Fruit fly (Drosophila melanogaster) whole organism, embryonic: ENCODE results near the gene CG15027.

ENCODE experiments used
- Abd-B ChIP-seq: fragments of 200-800 bp; sonication (Bioruptor generic); optimal IDR thresholded peaks from 2 replicates; lab custom pipeline; 2018; ENCODE audit warnings: missing biosample characterization, mild to moderate bottlenecking, missing genetic modification characterization, moderate library complexity
- Atf6 ChIP-seq: fragments of 200-800 bp; sonication (Bioruptor generic); IDR thresholded peaks from 2 replicates; pipeline ENCODE4 v1.3.6; 2022; ENCODE audit warnings: missing biosample characterization, missing genetic modification characterization
- Bgb ChIP-seq: fragments of 200-800 bp; sonication (Bioruptor generic); IDR thresholded peaks from 2 replicates; pipeline ENCODE4 v1.3.6; 2022; ENCODE audit warnings: missing biosample characterization, missing genetic modification characterization; ENCODE audit not compliant: partially characterized antibody
- CG10209 ChIP-seq: fragments of 200-800 bp; sonication (Bioruptor generic); optimal IDR thresholded peaks from 3 replicates; lab custom pipeline; 2017; ENCODE audit warnings: missing biosample characterization, mild to moderate bottlenecking, missing genetic modification characterization, missing genetic modification reagents
- CG10366 ChIP-seq: fragments of 200-800 bp; sonication (Bioruptor generic); IDR thresholded peaks from 2 replicates; pipeline ENCODE4 v1.3.6; 2022; ENCODE audit warnings: missing biosample characterization, missing genetic modification characterization
- CG12299 ChIP-seq: fragments of 200-800 bp; sonication (Bioruptor generic); optimal IDR thresholded peaks from 2 replicates; lab custom pipeline; 2018; ENCODE audit warnings: missing biosample characterization, mild to moderate bottlenecking, missing genetic modification characterization
- CG12942 ChIP-seq: fragments of 200-800 bp; sonication (Bioruptor generic); optimal IDR thresholded peaks from 3 replicates; lab custom pipeline; 2016; ENCODE audit warnings: missing biosample characterization, missing genetic modification characterization
- CG2116 ChIP-seq: fragments of 200-800 bp; sonication (Bioruptor generic); optimal IDR thresholded peaks from 3 replicates; lab custom pipeline; 2018; ENCODE audit warnings: missing biosample characterization, mild to moderate bottlenecking, missing genetic modification characterization
- CG7271 ChIP-seq: fragments of 200-800 bp; sonication (Bioruptor generic); optimal IDR thresholded peaks from 2 replicates; lab custom pipeline; 2018; ENCODE audit warnings: missing biosample characterization, mild to moderate bottlenecking, missing genetic modification characterization, moderate library complexity
- CG7357 ChIP-seq: fragments of 200-800 bp; sonication (Bioruptor generic); IDR thresholded peaks from 3 replicates; pipeline ENCODE4 v1.3.6; 2022; ENCODE audit warnings: missing biosample characterization, missing genetic modification characterization
- CG7372 ChIP-seq: fragments of 200-800 bp; sonication (Bioruptor generic); IDR thresholded peaks from 2 replicates; pipeline ENCODE4 v1.3.6; 2022; ENCODE audit warnings: missing biosample characterization, missing genetic modification characterization
- CG7745 ChIP-seq: fragments of 200-800 bp; sonication (Bioruptor generic); optimal IDR thresholded peaks from 2 replicates; lab custom pipeline; 2018; ENCODE audit warnings: missing biosample characterization, mild to moderate bottlenecking, missing genetic modification characterization, moderate library complexity
- CHES-1-like ChIP-seq: fragments of 200-800 bp; sonication (Bioruptor generic); optimal IDR thresholded peaks from 2 replicates; lab custom pipeline; 2016; ENCODE audit warnings: missing biosample characterization, missing genetic modification characterization
- D ChIP-seq, 2 experiments: fragments of 200-800 bp in 1 of 2; fragments of >200 bp in 1 of 2; sonication (Bioruptor generic) in 1 of 2; optimal IDR thresholded peaks; 2 replicates in 1 of 2; 3 replicates in 1 of 2; lab custom pipeline; 2017; ENCODE audit warnings: mild to moderate bottlenecking in 1 of 2, missing biosample characterization in 1 of 2, missing genetic modification characterization in 1 of 2, missing genetic modification reagents in 1 of 2
- Doc3 ChIP-seq: fragments of 200-800 bp; sonication (Bioruptor generic); IDR thresholded peaks from 3 replicates; pipeline ENCODE4 v1.3.6; 2022; ENCODE audit warnings: missing biosample characterization, missing genetic modification characterization; ENCODE audit not compliant: partially characterized antibody
- ERR ChIP-seq: fragments of 200-800 bp; sonication (Bioruptor generic); optimal IDR thresholded peaks from 2 replicates; lab custom pipeline; 2016; ENCODE audit warnings: missing biosample characterization, missing genetic modification characterization
- Hmr ChIP-seq: fragments of 200-800 bp; sonication (Bioruptor generic); optimal IDR thresholded peaks from 3 replicates; lab custom pipeline; 2017; ENCODE audit warnings: mild to moderate bottlenecking, missing biosample characterization, missing genetic modification reagents, missing genetic modification characterization
- Hr39 ChIP-seq: fragments of >200 bp; optimal IDR thresholded peaks from 2 replicates; lab custom pipeline; 2017
- Optix ChIP-seq: fragments of 200-800 bp; sonication (Bioruptor generic); IDR thresholded peaks from 3 replicates; pipeline ENCODE4 v1.3.6; 2022; ENCODE audit warnings: missing biosample characterization, missing genetic modification characterization
- Side ChIP-seq: fragments of 200-800 bp; sonication (Bioruptor generic); optimal IDR thresholded peaks from 2 replicates; lab custom pipeline; 2016; ENCODE audit warnings: missing biosample characterization, missing genetic modification characterization
- TFAM ChIP-seq: fragments of 200-800 bp; sonication (Bioruptor generic); optimal IDR thresholded peaks from 2 replicates; lab custom pipeline; 2017; ENCODE audit warnings: missing biosample characterization, missing genetic modification characterization, inconsistent platforms
- Tbp ChIP-seq: fragments of >200 bp; optimal IDR thresholded peaks from 2 replicates; lab custom pipeline; 2018; ENCODE audit warnings: missing biosample characterization, missing genetic modification characterization
- YL-1 ChIP-seq: fragments of 200-800 bp; sonication (Bioruptor generic); optimal IDR thresholded peaks from 3 replicates; lab custom pipeline; 2017; ENCODE audit warnings: missing biosample characterization, mild to moderate bottlenecking, missing genetic modification characterization
- ac ChIP-seq: fragments of 200-800 bp; sonication (Bioruptor generic); optimal IDR thresholded peaks from 3 replicates; lab custom pipeline; 2017; ENCODE audit warnings: missing biosample characterization, mild to moderate bottlenecking, missing genetic modification characterization
- amos ChIP-seq: fragments of 200-800 bp; sonication (Bioruptor generic); IDR thresholded peaks from 2 replicates; pipeline ENCODE4 v1.3.6; 2022; ENCODE audit warnings: missing biosample characterization, missing genetic modification characterization; ENCODE audit not compliant: partially characterized antibody
- cg ChIP-seq: fragments of 200-800 bp; sonication (Bioruptor generic); optimal IDR thresholded peaks from 3 replicates; lab custom pipeline; 2019; ENCODE audit warnings: missing biosample characterization, mild to moderate bottlenecking, missing genetic modification characterization, moderate library complexity
- chif ChIP-seq, 2 experiments: fragments of 200-800 bp; sonication (Bioruptor generic); optimal IDR thresholded peaks; 3 replicates each; lab custom pipeline; 2016; ENCODE audit warnings: missing biosample characterization in 2 of 2, missing genetic modification characterization in 2 of 2
- chinmo ChIP-seq: fragments of 200-800 bp; sonication (Bioruptor generic); IDR thresholded peaks from 4 replicates; pipeline ENCODE4 v1.3.6; 2022; ENCODE audit warnings: missing biosample characterization, missing genetic modification characterization; ENCODE audit not compliant: partially characterized antibody
- dan ChIP-seq: fragments of 200-800 bp; sonication (Bioruptor generic); IDR thresholded peaks from 2 replicates; pipeline ENCODE4 v1.3.6; 2022; ENCODE audit warnings: missing biosample characterization, missing genetic modification characterization
- dimm ChIP-seq: fragments of 200-800 bp; sonication (Bioruptor generic); IDR thresholded peaks from 2 replicates; pipeline ENCODE4 v1.3.6; 2022; ENCODE audit warnings: missing biosample characterization, missing genetic modification characterization
- ewg ChIP-seq: fragments of 200-800 bp; sonication (Bioruptor generic); optimal IDR thresholded peaks from 3 replicates; lab custom pipeline; 2017; ENCODE audit warnings: mild to moderate bottlenecking, missing biosample characterization, missing genetic modification reagents, missing genetic modification characterization
- exex ChIP-seq: fragments of 200-800 bp; sonication (Bioruptor generic); optimal IDR thresholded peaks from 4 replicates; lab custom pipeline; 2018; ENCODE audit warnings: missing biosample characterization, mild to moderate bottlenecking, missing genetic modification characterization, moderate library complexity
- h ChIP-seq: fragments of >200 bp; optimal IDR thresholded peaks from 2 replicates; lab custom pipeline; 2017
- hbn ChIP-seq: fragments of 200-800 bp; sonication (Bioruptor generic); IDR thresholded peaks from 2 replicates; pipeline ENCODE4 v1.3.6; 2022; ENCODE audit warnings: missing biosample characterization, missing genetic modification characterization; ENCODE audit not compliant: partially characterized antibody
- lilli ChIP-seq: fragments of 200-800 bp; sonication (Bioruptor generic); optimal IDR thresholded peaks from 3 replicates; lab custom pipeline; 2016; ENCODE audit warnings: missing biosample characterization, missing genetic modification characterization
- lola ChIP-seq, 3 experiments: fragments of >200 bp in 2 of 3; fragments of 200-800 bp in 1 of 3; sonication (Bioruptor generic) in 1 of 3; optimal IDR thresholded peaks; 2 replicates each; lab custom pipeline; 2017 to 2019; ENCODE audit warnings: missing biosample characterization in 3 of 3, missing genetic modification characterization in 3 of 3, mild to moderate bottlenecking in 1 of 3, moderate library complexity in 1 of 3
- peb ChIP-seq: fragments of 200-800 bp; sonication (Bioruptor generic); IDR thresholded peaks from 2 replicates; pipeline ENCODE4 v1.3.6; 2022; ENCODE audit warnings: missing biosample characterization, missing genetic modification characterization
- pho ChIP-seq: fragments of 200-800 bp; sonication (Bioruptor generic); optimal IDR thresholded peaks from 2 replicates; lab custom pipeline; 2016; ENCODE audit warnings: missing biosample characterization, missing genetic modification characterization
- phol ChIP-seq: fragments of 200-800 bp; sonication (Bioruptor generic); optimal IDR thresholded peaks from 3 replicates; lab custom pipeline; 2018; ENCODE audit warnings: missing biosample characterization, mild to moderate bottlenecking, missing genetic modification characterization, moderate library complexity
- scrt ChIP-seq: fragments of 200-800 bp; sonication (Bioruptor generic); optimal IDR thresholded peaks from 2 replicates; lab custom pipeline; 2018; ENCODE audit warnings: missing biosample characterization, mild to moderate bottlenecking, missing genetic modification characterization, moderate library complexity
- sens ChIP-seq: fragments of 200-800 bp; sonication (Bioruptor generic); peaks from one replicate; lab custom pipeline; 2016; ENCODE audit warnings: missing biosample characterization, missing genetic modification characterization
- sr ChIP-seq: fragments of 200-800 bp; sonication (Bioruptor generic); IDR thresholded peaks from 3 replicates; pipeline ENCODE4 v1.3.6; 2022; ENCODE audit warnings: missing biosample characterization, missing genetic modification characterization
- ssp ChIP-seq: fragments of 200-800 bp; sonication (Bioruptor generic); IDR thresholded peaks from 2 replicates; pipeline ENCODE4 v1.3.6; 2022; ENCODE audit warnings: missing biosample characterization, missing genetic modification characterization
- toy ChIP-seq: fragments of 200-800 bp; sonication (Bioruptor generic); IDR thresholded peaks from 2 replicates; pipeline ENCODE4 v1.3.6; 2022; ENCODE audit warnings: missing biosample characterization, missing genetic modification characterization
- tx ChIP-seq: fragments of 200-800 bp; sonication (Bioruptor generic); optimal IDR thresholded peaks from 2 replicates; lab custom pipeline; 2016; ENCODE audit warnings: missing biosample characterization, missing genetic modification characterization
- vvl ChIP-seq: fragments of 200-800 bp; sonication (Bioruptor generic); IDR thresholded peaks from 2 replicates; pipeline ENCODE4 v1.3.6; 2022; ENCODE audit warnings: missing biosample characterization, missing genetic modification characterization
- wor ChIP-seq: fragments of 200-800 bp; sonication (Bioruptor generic); IDR thresholded peaks from 2 replicates; pipeline ENCODE4 v1.3.6; 2022; ENCODE audit warnings: missing biosample characterization, missing genetic modification characterization
- zen ChIP-seq: fragments of 200-800 bp; sonication (Bioruptor generic); optimal IDR thresholded peaks from 3 replicates; lab custom pipeline; 2018; ENCODE audit warnings: missing biosample characterization, mild to moderate bottlenecking, missing genetic modification characterization, moderate library complexity
- zfh1 ChIP-seq: fragments of 200-800 bp; sonication (Bioruptor generic); IDR thresholded peaks from 3 replicates; pipeline ENCODE4 v1.3.6; 2022; ENCODE audit warnings: missing biosample characterization, missing genetic modification characterization

Gene CG15027

DNA sequence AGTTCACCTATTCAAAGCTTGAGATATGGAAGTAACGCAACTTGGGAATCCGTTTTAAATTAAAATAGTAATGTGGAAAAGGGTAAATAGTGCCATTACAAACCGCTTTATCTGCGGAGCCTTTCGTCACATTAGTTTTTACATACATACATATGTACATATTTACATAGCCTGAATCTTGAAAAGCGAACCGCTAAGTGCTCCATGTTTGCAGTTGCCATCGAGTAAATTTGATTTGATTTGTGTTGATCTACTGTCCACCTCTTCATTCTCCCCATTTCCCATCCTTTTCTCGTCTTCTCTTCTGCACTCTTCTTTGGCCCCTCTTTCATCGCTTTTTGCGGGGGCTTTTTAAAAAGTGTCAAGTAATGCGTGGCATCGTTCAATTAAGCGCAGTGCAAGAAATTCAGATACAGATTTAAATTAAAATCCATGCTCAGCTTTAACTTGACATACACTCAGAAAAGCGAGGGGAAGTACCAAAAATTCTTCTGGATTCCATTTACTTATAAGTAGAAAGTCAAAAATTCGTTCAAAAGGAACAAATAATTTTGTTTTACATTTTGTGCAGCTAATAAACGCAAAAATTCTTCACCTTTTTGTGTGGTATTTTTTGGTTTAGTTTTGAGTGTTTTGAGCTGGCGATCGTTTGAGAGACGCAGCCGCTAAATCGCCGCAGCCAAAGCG, 42.5 kb downstream of the CG15027 start (continued):
- TF ChIP-seq Tbp (GFP tag; lab: Kevin White, UChicago), result no peak
- TF ChIP-seq wor (GFP tag; lab: Robert Waterston, UW), result no peak
- no peak for TF ChIP-seq hbn
- peak; percentile 98 for TF ChIP-seq sens
- peak; percentile 73 for TF ChIP-seq CG12942 (GFP tag; lab: Kevin White, UChicago)
- peak; percentile 77 for TF ChIP-seq ewg
- peak; percentile 73 for TF ChIP-seq pho
- peak; percentile 48 for TF ChIP-seq CG2116 (GFP tag; lab: Kevin White, UChicago)
- no peak for TF ChIP-seq phol (tag; lab: Kevin White, UChicago)
- TF ChIP-seq toy (GFP tag; lab: Robert Waterston, UW), result 0 out of 2 replicates have a peak, but pooled peaks have one; percentile 37
- TF ChIP-seq Hmr (GFP tag; lab: Kevin White, UChicago), result peak; percentile 91
- peak; percentile 76 for TF ChIP-seq ERR (GFP tag; lab: Kevin White, UChicago)
- peak; percentile 68 for TF ChIP-seq CG7271 (tag; lab: Kevin White, UChicago)
- TF ChIP-seq CG7372 (GFP tag; lab: Robert Waterston, UW), result no peak; the same call in 1 of the 2 replicates
- no peak for TF ChIP-seq Bgb
- peak; percentile 77 for TF ChIP-seq CG7745
- TF ChIP-seq dimm (GFP tag; lab: Robert Waterston, UW), result no peak
- no peak for TF ChIP-seq amos (GFP tag; lab: Robert Waterston, UW)
- TF ChIP-seq D (optimal IDR thresholded peaks at IDR 0.05; lab: Kevin White, UChicago), result no peak
- peak; percentile 93 for TF ChIP-seq D (GFP tag; optimal IDR thresholded peaks at IDR 0.05; lab: Kevin White, UChicago)
- TF ChIP-seq tx (GFP tag; lab: Kevin White, UChicago), result no peak
- peak; percentile 79 for TF ChIP-seq Side
- no peak for TF ChIP-seq Abd-B
- peak; percentile 78 for TF ChIP-seq Atf6 (GFP tag; lab: Robert Waterston, UW)
- TF ChIP-seq Hr39 (lab: Kevin White, UChicago), result no peak
- TF ChIP-seq h (lab: Kevin White, UChicago), result no peak
- TF ChIP-seq chif (GFP tag; optimal IDR thresholded peaks at IDR 0.05; lab: Kevin White, UChicago), result peak; percentile 59 to 89
- peak; percentile 32 for TF ChIP-seq TFAM
- TF ChIP-seq CG12299 (tag; lab: Kevin White, UChicago), result peak; percentile 84
- no peak for TF ChIP-seq Doc3 (GFP tag; lab: Robert Waterston, UW)
- no peak for TF ChIP-seq dan (GFP tag; lab: Robert Waterston, UW)
- TF ChIP-seq chinmo (GFP tag; lab: Robert Waterston, UW), result 0 out of 4 replicates have a peak, but pooled peaks have one; percentile 6
- TF ChIP-seq sr (GFP tag; lab: Robert Waterston, UW), result peak; percentile 93
- TF ChIP-seq ac (GFP tag; lab: Kevin White, UChicago), result peak; percentile 71
- TF ChIP-seq lilli (GFP tag; lab: Kevin White, UChicago), result no peak
- peak; percentile 69 for TF ChIP-seq scrt (GFP tag; lab: Kevin White, UChicago)
- peak; percentile 64; the same call in 2 of the 3 replicates for TF ChIP-seq Optix (GFP tag; lab: Robert Waterston, UW)
- peak; percentile 74 for TF ChIP-seq zfh1 (GFP tag; lab: Robert Waterston, UW)
- peak; percentile 79 for TF ChIP-seq CHES-1-like
- TF ChIP-seq vvl (GFP tag; lab: Robert Waterston, UW), result peak; percentile 84
- TF ChIP-seq zen (tag; lab: Kevin White, UChicago), result no peak
- peak; percentile 7; the same call in 1 of the 2 replicates for TF ChIP-seq CG10366
- peak; percentile 20 for TF ChIP-seq ssp (GFP tag; lab: Robert Waterston, UW)
- TF ChIP-seq cg (GFP tag; lab: Kevin White, UChicago), result no peak
- peak in 1 of 3 experiments; percentile 63 for TF ChIP-seq lola (GFP tag; optimal IDR thresholded peaks at IDR 0.05; lab: Kevin White, UChicago)
- peak; percentile 16; the same call in 1 of the 3 replicates for TF ChIP-seq CG7357 (GFP tag; lab: Robert Waterston, UW)
- TF ChIP-seq CG10209, result peak; percentile 92
- peak; percentile 55 for TF ChIP-seq peb (GFP tag; lab: Robert Waterston, UW)
- peak; percentile 49 for TF ChIP-seq exex (tag; lab: Kevin White, UChicago)
- peak; percentile 87 for TF ChIP-seq YL-1 (GFP tag; lab: Kevin White, UChicago)
